Worm (Caenorhabditis elegans): Measurements from ENCODE around the gene nish-1.
A peak's percentile ranks its signal among the peaks of the same experiment; 100 is the strongest.

Gene nish-1

DNA sequence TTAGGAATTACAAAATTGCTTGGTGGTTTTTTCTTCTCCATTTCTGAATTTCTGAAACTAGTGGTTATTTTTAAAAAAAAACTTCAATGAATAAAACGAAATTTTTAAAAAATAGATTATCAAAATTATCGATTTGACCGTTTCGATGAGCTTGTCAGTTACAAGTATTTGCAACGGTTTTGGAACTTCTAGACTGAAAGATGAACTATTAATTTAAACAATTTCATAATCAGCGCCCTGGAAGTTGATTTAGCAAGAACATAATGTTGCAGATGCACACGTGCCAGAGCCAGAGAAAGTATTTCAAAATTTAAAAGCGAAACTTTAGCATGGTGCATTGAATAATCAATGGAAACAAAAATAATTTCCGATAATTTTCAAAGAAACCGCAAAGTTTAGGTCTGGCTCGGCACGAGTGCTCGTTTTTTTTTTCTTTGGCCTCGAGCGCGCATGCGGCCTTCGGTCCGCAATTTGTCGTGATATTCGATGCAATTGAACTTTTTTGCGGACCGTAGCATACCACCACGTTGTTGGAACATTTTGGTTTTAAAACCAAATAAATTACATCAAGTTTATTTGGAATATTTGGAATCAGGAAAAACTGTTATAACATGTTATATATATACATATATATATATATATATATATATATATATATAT is 21.3 kb upstream of the nish-1 start, which contains the start of gene T11G6.5:
T11G6.5 (minus strand) TSS at position 51 of the 660 bp plus-strand sequence.
- TF ChIP-seq unc-62 (GFP tag; optimal IDR thresholded peaks at IDR 0.05) (no peak), lsy-2 (tag; optimal IDR thresholded peaks at IDR 0.05) (peak; percentile 93)

DNA sequence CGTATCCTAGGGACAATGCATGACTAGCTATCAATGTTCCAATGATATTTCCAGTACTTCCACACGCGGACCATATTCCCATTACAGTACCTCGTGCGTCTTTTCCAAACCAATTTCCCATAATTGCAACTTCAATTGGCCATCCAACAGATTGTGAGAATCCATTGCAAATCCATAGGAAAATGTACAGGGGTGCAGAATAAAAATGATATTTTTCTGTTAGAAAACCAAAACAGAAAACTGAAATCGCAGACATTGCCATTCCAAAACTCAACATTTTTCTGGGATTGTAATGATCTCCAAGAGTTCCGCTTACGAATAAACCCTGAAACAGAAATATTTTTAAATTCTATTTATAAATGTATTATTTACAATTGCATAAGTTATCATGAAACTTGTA is 13.0 kb upstream of the nish-1 start:
- TF ChIP-seq elt-3 (tag; optimal IDR thresholded peaks at IDR 0.05) (no peak), hlh-1 (tag; optimal IDR thresholded peaks at IDR 0.05) (no peak), mls-2 (tag; optimal IDR thresholded peaks at IDR 0.05) (no peak), blmp-1 (tag; optimal IDR thresholded peaks at IDR 0.05) (no peak)

DNA sequence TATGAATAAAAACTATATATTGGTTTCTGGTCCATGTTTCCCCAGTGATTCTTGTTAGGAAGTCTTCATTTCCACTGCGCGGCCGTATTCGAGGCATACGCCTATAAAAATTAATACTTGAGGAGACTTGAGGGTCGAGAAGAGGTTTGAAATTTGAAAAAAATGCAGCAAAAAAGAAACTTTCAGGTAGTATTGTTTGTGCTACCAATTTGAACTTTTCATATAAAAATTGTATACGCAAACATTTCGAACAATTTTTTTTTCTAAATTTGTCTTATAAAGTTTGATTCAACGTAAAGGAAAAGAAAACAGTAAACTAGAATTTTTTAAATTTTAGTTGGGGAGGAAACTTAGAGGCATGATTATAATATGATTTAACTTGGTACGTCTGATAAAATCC is 12.3 kb upstream of the nish-1 start, which contains the start of gene T11G6.4:
T11G6.4 (minus strand) TSS at position 101 of the 400 bp plus-strand sequence.
- TF ChIP-seq M03D4.4 (tag; optimal IDR thresholded peaks at IDR 0.05) = no peak
- TF ChIP-seq snpc-4 (tag; optimal IDR thresholded peaks at IDR 0.05) = no peak
- TF ChIP-seq sem-2 (GFP tag; optimal IDR thresholded peaks at IDR 0.05) = no peak
- no peak for TF ChIP-seq mls-2 (tag; optimal IDR thresholded peaks at IDR 0.05)
- no peak for TF ChIP-seq ceh-43 (GFP tag; optimal IDR thresholded peaks at IDR 0.05)
- no peak for TF ChIP-seq elt-3 (tag; optimal IDR thresholded peaks at IDR 0.05)
- TF ChIP-seq lsy-2 (tag; optimal IDR thresholded peaks at IDR 0.05) = no peak
- TF ChIP-seq nhr-12 (tag; optimal IDR thresholded peaks at IDR 0.05) = no peak
- no peak for TF ChIP-seq elt-1 (tag; optimal IDR thresholded peaks at IDR 0.05; ENCODE audit: borderline replicate concordance, insufficient read depth)
- no peak for TF ChIP-seq nhr-237 (tag; optimal IDR thresholded peaks at IDR 0.05)
- no peak for TF ChIP-seq bed-3 (GFP tag; optimal IDR thresholded peaks at IDR 0.05)
- TF ChIP-seq pha-4 (tag; optimal IDR thresholded peaks at IDR 0.05) = no peak
- no peak for TF ChIP-seq hlh-1 (tag; optimal IDR thresholded peaks at IDR 0.05)
- no peak for TF ChIP-seq zip-8 (tag; optimal IDR thresholded peaks at IDR 0.05)
- no peak for TF ChIP-seq nhr-2 (tag; optimal IDR thresholded peaks at IDR 0.05)
- no peak for TF ChIP-seq ztf-11 (tag; optimal IDR thresholded peaks at IDR 0.05)
- no peak for TF ChIP-seq blmp-1 (tag; optimal IDR thresholded peaks at IDR 0.05)
- no peak for TF ChIP-seq mep-1 (tag; optimal IDR thresholded peaks at IDR 0.05)
- no peak for TF ChIP-seq nhr-76 (tag; optimal IDR thresholded peaks at IDR 0.05)

DNA sequence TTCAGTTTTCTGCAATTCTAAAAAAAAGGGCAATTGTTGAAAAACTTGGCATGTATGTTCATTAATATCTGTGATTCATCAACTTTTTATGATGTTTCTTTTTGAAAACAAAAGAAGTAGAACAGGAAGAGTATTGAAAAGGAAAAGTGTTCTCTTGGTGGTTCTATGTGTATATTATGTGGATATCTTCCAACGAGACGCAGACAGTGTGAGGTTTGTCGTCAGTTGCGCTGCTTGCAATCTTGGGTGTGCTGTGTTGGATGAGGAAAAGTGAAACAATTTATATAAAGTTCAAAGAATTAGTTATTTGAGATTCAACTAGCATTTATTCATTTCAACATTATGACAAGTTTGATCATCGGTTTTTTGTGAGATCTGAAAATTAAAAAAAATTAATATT is 11.7 kb upstream of the nish-1 start:
- TF ChIP-seq hlh-1 (tag; optimal IDR thresholded peaks at IDR 0.05) = peak; percentile 77
- TF ChIP-seq ces-1 (GFP tag; optimal IDR thresholded peaks at IDR 0.05) = no peak
- no peak for TF ChIP-seq blmp-1 (tag; optimal IDR thresholded peaks at IDR 0.05)

DNA sequence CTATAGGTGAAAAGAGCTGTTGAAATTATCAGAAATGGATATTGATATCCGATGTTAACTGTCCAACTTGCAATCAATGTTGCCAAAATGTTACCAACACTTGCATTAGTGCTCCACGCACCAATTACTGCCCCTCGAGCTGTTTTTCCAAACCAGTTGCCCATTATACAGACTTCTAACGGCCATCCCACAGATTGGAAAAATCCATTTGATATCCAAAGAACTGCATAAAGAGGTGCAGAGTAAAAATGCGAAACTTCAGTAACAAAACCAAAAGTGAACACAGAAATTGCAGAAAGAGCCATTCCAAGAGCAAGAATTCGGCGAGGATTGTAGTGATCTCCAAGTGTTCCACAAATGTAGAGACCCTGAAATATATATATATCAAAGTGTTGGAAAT is 10.1 kb upstream of the nish-1 start:
- TF ChIP-seq flh-1 (GFP tag; optimal IDR thresholded peaks at IDR 0.05) = no peak
- TF ChIP-seq unc-120 (tag; optimal IDR thresholded peaks at IDR 0.05; ENCODE audit: poor library complexity, severe bottlenecking) = no peak
- TF ChIP-seq pha-4 (tag; optimal IDR thresholded peaks at IDR 0.05) = no peak
- TF ChIP-seq zip-8 (tag; optimal IDR thresholded peaks at IDR 0.05) = no peak
- no peak for TF ChIP-seq ham-2 (GFP tag; optimal IDR thresholded peaks at IDR 0.05)
- TF ChIP-seq mab-5 (tag; optimal IDR thresholded peaks at IDR 0.05) = no peak
- no peak for TF ChIP-seq blmp-1 (tag; optimal IDR thresholded peaks at IDR 0.05)
- TF ChIP-seq lin-13 (tag; optimal IDR thresholded peaks at IDR 0.05) = no peak
- TF ChIP-seq M03D4.4 (tag; optimal IDR thresholded peaks at IDR 0.05) = no peak

DNA sequence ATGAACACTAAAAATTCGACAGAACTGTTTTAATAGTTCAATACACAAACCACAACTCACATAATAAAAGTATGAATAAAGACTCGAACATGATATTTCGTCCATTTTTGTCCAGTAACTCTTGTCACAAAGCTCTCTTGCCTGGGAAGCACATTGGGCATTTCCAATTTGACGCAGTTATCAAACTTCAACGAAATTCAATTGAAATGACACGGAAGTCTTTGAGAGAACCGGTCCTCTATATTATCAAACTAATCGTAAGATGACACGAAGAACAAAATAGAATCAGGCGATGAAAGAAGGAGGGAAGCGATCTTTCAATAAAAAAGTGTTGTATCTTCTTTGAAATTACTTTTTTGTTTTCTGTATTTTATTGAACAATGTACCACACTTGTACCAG is 9.1 kb upstream of the nish-1 start, which contains the start of gene T11G6.3:
T11G6.3 (minus strand) TSS at position 189 of the 400 bp plus-strand sequence.
- TF ChIP-seq nhr-76 (tag; optimal IDR thresholded peaks at IDR 0.05) = no peak
- no peak for TF ChIP-seq bed-3 (GFP tag; optimal IDR thresholded peaks at IDR 0.05)
- TF ChIP-seq elt-3 (tag; optimal IDR thresholded peaks at IDR 0.05) = no peak
- no peak for TF ChIP-seq drap-1 (GFP tag; optimal IDR thresholded peaks at IDR 0.05)
- TF ChIP-seq ham-2 (GFP tag; optimal IDR thresholded peaks at IDR 0.05) = no peak

DNA sequence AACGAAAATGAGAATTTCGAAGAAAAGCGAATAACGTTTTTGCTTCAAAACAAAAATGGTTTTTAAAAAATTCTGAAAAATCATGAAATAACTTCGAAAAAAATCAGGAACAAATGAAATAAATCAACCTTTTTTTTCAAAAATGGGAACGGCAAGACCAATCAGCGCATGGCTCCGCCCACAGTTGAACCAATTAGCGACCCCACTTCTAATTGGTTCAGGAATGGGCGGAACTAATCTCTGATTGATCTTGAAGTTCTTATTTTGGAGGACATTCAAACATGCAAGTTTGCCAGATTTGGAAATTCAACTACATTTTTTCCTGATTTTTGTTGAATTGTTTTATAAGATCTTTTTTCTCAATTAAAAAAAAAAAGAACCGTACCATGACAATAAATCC is 8.2 kb upstream of the nish-1 start:
- TF ChIP-seq unc-120 (tag; optimal IDR thresholded peaks at IDR 0.05; ENCODE audit: poor library complexity, severe bottlenecking) (no peak), nhr-28 (tag; optimal IDR thresholded peaks at IDR 0.05) (no peak), snpc-4 (tag; optimal IDR thresholded peaks at IDR 0.05) (no peak), ceh-83 (GFP tag; optimal IDR thresholded peaks at IDR 0.05) (no peak), nhr-76 (tag; optimal IDR thresholded peaks at IDR 0.05) (no peak), lsy-2 (tag; optimal IDR thresholded peaks at IDR 0.05) (no peak)
